Worm (Caenorhabditis elegans): ENCODE measurements around the gene H37A05.2.

H37A05.2 gene

DNA sequence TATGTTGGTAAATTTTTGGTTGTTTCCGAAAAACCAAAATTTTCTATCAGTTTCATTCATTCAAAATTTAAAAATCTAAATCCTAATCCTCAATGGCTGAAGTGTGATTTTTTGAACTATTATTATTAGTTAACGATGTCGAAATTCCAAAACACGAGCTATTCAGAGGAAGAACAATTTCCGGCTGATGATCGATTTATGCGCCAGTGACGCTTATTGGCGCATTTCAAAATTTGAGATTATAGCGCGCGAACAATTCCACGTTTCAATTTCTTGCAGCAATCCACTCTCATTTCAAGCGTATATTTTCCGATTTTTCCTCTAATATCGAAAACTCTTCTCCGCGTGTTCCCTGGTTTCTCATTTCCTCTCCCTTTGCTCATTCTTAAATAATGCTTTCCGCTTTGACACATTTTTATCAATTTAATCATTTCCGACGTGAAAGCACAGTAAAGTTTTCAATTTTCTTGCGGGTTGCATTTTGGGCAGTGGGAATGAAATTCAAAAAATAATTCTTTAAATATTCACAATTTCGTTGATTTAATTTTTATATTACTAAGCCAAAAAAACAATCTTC lies 30.4 kb upstream of the H37A05.2 start (continued):
- peak; percentile 41 for TF ChIP-seq F49E8.2 (tag; optimal IDR thresholded peaks at IDR 0.05; ENCODE audit: insufficient read depth)
- TF ChIP-seq nfyb-1 (GFP tag; IDR thresholded peaks at IDR 0.05), result no peak
- no peak for TF ChIP-seq unc-130 (GFP tag; optimal IDR thresholded peaks at IDR 0.05)
- TF ChIP-seq B0035.1 (tag; optimal IDR thresholded peaks at IDR 0.05), result no peak
- no peak for TF ChIP-seq lin-26 (GFP tag; IDR thresholded peaks at IDR 0.05)
- peak; percentile 60 for TF ChIP-seq pbrm-1 (GFP tag; IDR thresholded peaks at IDR 0.05)
- TF ChIP-seq egl-18 (GFP tag; IDR thresholded peaks at IDR 0.05), result no peak
- TF ChIP-seq C17E4.6 (GFP tag; IDR thresholded peaks at IDR 0.05), result no peak
- TF ChIP-seq F57C9.4 (tag; optimal IDR thresholded peaks at IDR 0.05), result no peak
- no peak for TF ChIP-seq ama-1 (optimal IDR thresholded peaks at IDR 0.05)
- no peak for TF ChIP-seq ama-1 (GFP tag; optimal IDR thresholded peaks at IDR 0.05)
- no peak for TF ChIP-seq cebp-1 (GFP tag; IDR thresholded peaks at IDR 0.05)
- TF ChIP-seq cebp-1 (tag; optimal IDR thresholded peaks at IDR 0.05), result peak; percentile 70
- no peak for TF ChIP-seq sptf-2 (GFP tag; optimal IDR thresholded peaks at IDR 0.05)
- no peak for TF ChIP-seq lir-1 (GFP tag; conservative IDR thresholded peaks at IDR 0.05)
- no peak for TF ChIP-seq zfh-2 (GFP tag; conservative IDR thresholded peaks at IDR 0.05)
- peak; percentile 20 for TF ChIP-seq xnd-1 (tag; optimal IDR thresholded peaks at IDR 0.05)
- 0 out of 2 replicates have a peak, but pooled peaks have one; percentile 22 for TF ChIP-seq ceh-40 (GFP tag; IDR thresholded peaks at IDR 0.05)
- TF ChIP-seq snpc-1.1 (tag; optimal IDR thresholded peaks at IDR 0.05; ENCODE audit: insufficient read depth), result no peak
- peak in 1 of 2 experiments; percentile 19 for TF ChIP-seq let-607 (tag; optimal IDR thresholded peaks at IDR 0.05)
- peak; percentile 71 for TF ChIP-seq dox-1 (GFP tag; IDR thresholded peaks at IDR 0.05)
- no peak for TF ChIP-seq attf-6 (GFP tag; IDR thresholded peaks at IDR 0.05)
- TF ChIP-seq ztf-25 (GFP tag; IDR thresholded peaks at IDR 0.05), result no peak
- no peak for TF ChIP-seq T26A5.8 (tag; optimal IDR thresholded peaks at IDR 0.05)
- TF ChIP-seq hrde-1 (tag; optimal IDR thresholded peaks at IDR 0.05; ENCODE audit: borderline replicate concordance), result no peak
- TF ChIP-seq bed-2 (GFP tag; IDR thresholded peaks at IDR 0.05), result no peak
- TF ChIP-seq D2030.7 (GFP tag; IDR thresholded peaks at IDR 0.05), result peak; percentile 68
- TF ChIP-seq zim-3 (tag; optimal IDR thresholded peaks at IDR 0.05), result no peak
- no peak for TF ChIP-seq C06A6.2 (GFP tag; conservative IDR thresholded peaks at IDR 0.05)
- no peak for TF ChIP-seq ztf-6 (GFP tag; IDR thresholded peaks at IDR 0.05)
- no peak for TF ChIP-seq hlh-12 (tag; optimal IDR thresholded peaks at IDR 0.05)
- peak; percentile 53 for TF ChIP-seq athp-1 (tag; optimal IDR thresholded peaks at IDR 0.05)

DNA sequence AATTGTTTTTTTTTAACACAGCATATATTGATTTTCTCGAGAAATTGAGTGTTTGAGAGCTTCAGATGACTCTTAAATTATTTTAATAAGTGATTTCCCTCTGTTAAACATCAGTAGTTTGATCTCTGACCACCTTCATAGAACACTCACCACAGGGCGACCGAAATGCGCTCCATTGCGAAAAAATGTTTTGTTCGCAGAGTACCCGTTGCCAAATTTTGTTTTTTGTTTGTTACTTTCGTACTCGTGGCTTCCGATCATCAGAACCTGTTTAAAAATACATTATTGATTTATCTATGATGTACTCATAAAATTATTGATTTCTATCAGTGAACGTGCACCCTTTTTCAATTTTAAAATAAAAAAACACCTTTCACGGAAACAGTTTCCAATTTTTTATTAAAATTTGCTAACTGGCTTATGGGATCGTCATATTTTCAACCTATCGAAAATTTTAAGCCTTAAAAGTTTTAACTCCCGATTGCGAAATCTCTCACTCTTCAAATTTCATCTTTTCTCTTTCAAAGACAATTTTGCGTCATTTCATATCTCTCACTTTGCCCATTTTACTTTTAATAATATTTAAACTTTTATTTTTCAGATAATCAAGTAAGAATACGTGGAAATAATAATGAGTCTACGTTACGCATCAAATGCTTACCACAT lies 26.7 kb upstream of the H37A05.2 start, which contains the start of gene letm-1:
letm-1 (plus strand) TSS at position 598 of the 666 bp plus-strand sequence.
- no peak for TF ChIP-seq F57C9.4 (tag; optimal IDR thresholded peaks at IDR 0.05)
- no peak for TF ChIP-seq F22D6.2 (tag; optimal IDR thresholded peaks at IDR 0.05)
- peak; percentile 15; the same call in 1 of the 2 replicates for TF ChIP-seq lin-26 (GFP tag; IDR thresholded peaks at IDR 0.05)
- peak; percentile 15 for TF ChIP-seq ztf-18 (tag; optimal IDR thresholded peaks at IDR 0.05)
- TF ChIP-seq nhr-80 (tag; optimal IDR thresholded peaks at IDR 0.05), result peak; percentile 51
- TF ChIP-seq madf-6 (GFP tag; IDR thresholded peaks at IDR 0.05), result 0 out of 2 replicates have a peak, but pooled peaks have one; percentile 18
- TF ChIP-seq Y95B8A.8 (GFP tag; IDR thresholded peaks at IDR 0.05), result no peak
- TF ChIP-seq cebp-1 (GFP tag; IDR thresholded peaks at IDR 0.05), result peak; percentile 38; the same call in 1 of the 2 replicates
- peak; percentile 92 for TF ChIP-seq cebp-1 (tag; optimal IDR thresholded peaks at IDR 0.05)
- 0 out of 2 replicates have a peak, but pooled peaks have one; percentile 24 for TF ChIP-seq pbrm-1 (GFP tag; IDR thresholded peaks at IDR 0.05)
- no peak for TF ChIP-seq fkh-3 (tag; optimal IDR thresholded peaks at IDR 0.05)
- TF ChIP-seq mcd-1 (GFP tag; IDR thresholded peaks at IDR 0.05), result peak; percentile 14; the same call in 1 of the 2 replicates
- TF ChIP-seq pha-4 (tag; optimal IDR thresholded peaks at IDR 0.05), result no peak
- TF ChIP-seq attf-5 (GFP tag; optimal IDR thresholded peaks at IDR 0.05), result peak; percentile 21
- no peak for TF ChIP-seq ztf-26 (tag; optimal IDR thresholded peaks at IDR 0.05)
